Fruit fly (Drosophila melanogaster): ENCODE results near the gene CG10348.

- TF ChIP-seq CrebA (GFP tag; optimal IDR thresholded peaks at IDR 0.05; ENCODE audit: borderline replicate concordance) = no peak
- TF ChIP-seq Abd-B (GFP tag; optimal IDR thresholded peaks at IDR 0.05) = no peak
- TF ChIP-seq ey (GFP tag; optimal IDR thresholded peaks at IDR 0.05) = peak; percentile 81
- TF ChIP-seq pan (optimal IDR thresholded peaks at IDR 0.05) = no peak
- no peak for TF ChIP-seq Rel (GFP tag; optimal IDR thresholded peaks at IDR 0.05)
- TF ChIP-seq Rel (tag; optimal IDR thresholded peaks at IDR 0.05) = peak; percentile 45
- peak; percentile 73 for TF ChIP-seq br (GFP tag; optimal IDR thresholded peaks at IDR 0.05)
- peak; percentile 68 for TF ChIP-seq rgr (GFP tag; optimal IDR thresholded peaks at IDR 0.05)
- TF ChIP-seq usp (GFP tag; optimal IDR thresholded peaks at IDR 0.05) = no peak
- peak; percentile 88 for TF ChIP-seq OdsH (GFP tag; optimal IDR thresholded peaks at IDR 0.05)
Observed at dm6 chr2L:18664707-18665550, 67.4 kb downstream of the CG10348 start.
